Worm (Caenorhabditis elegans) whole organism, late embryonic: ENCODE data around the gene sprr-2.

ENCODE experiments used
- C08G9.2 ChIP-seq: sonication (generic microtip); optimal IDR thresholded peaks from 2 replicates; lab custom pipeline; 2016; ENCODE audit warnings: mild to moderate bottlenecking, missing genetic modification characterization, moderate library complexity, missing compliant biosample characterization
- F13H6.1 ChIP-seq: sonication (generic microtip); optimal IDR thresholded peaks from 2 replicates; lab custom pipeline; 2016; ENCODE audit warnings: missing genetic modification characterization, missing compliant biosample characterization
- K02D7.2 ChIP-seq: sonication (generic microtip); optimal IDR thresholded peaks from 2 replicates; lab custom pipeline; 2017; ENCODE audit warnings: mild to moderate bottlenecking, missing genetic modification characterization, missing compliant biosample characterization
- K09A11.1 ChIP-seq: sonication (generic microtip); optimal IDR thresholded peaks from 2 replicates; lab custom pipeline; 2017; ENCODE audit warnings: antibody characterized with exemption, mild to moderate bottlenecking, missing genetic modification characterization, missing compliant biosample characterization; ENCODE audit not compliant: insufficient read depth
- Y22D7AL.16 ChIP-seq: sonication (generic microtip); optimal IDR thresholded peaks from 2 replicates; lab custom pipeline; 2016; ENCODE audit warnings: missing genetic modification characterization, missing compliant biosample characterization
- ahr-1 ChIP-seq: sonication (generic microtip); optimal IDR thresholded peaks from 2 replicates; lab custom pipeline; 2016; ENCODE audit warnings: missing genetic modification characterization, missing compliant biosample characterization
- ceh-14 ChIP-seq: sonication (generic microtip); optimal IDR thresholded peaks from 2 replicates; lab custom pipeline; 2016; ENCODE audit warnings: missing genotype, missing genetic modification characterization, missing compliant biosample characterization
- ceh-18 ChIP-seq: sonication (generic microtip); optimal IDR thresholded peaks from 2 replicates; lab custom pipeline; 2016; ENCODE audit warnings: missing genetic modification characterization, missing compliant biosample characterization
- ceh-2 ChIP-seq: sonication (generic microtip); optimal IDR thresholded peaks from 2 replicates; lab custom pipeline; 2016; ENCODE audit warnings: missing genotype, missing genetic modification characterization, missing compliant biosample characterization
- ceh-22 ChIP-seq: sonication (generic microtip); optimal IDR thresholded peaks from 2 replicates; lab custom pipeline; 2017; ENCODE audit warnings: missing biosample characterization, missing genetic modification characterization
- ceh-24 ChIP-seq: sonication (generic microtip); optimal IDR thresholded peaks from 2 replicates; lab custom pipeline; 2016; ENCODE audit warnings: mild to moderate bottlenecking, missing genetic modification characterization, missing compliant biosample characterization
- ceh-31 ChIP-seq: sonication (generic microtip); optimal IDR thresholded peaks from 2 replicates; lab custom pipeline; 2016; ENCODE audit warnings: missing genetic modification characterization, missing compliant biosample characterization
- ceh-34 ChIP-seq: sonication (generic microtip); optimal IDR thresholded peaks from 2 replicates; lab custom pipeline; 2016; ENCODE audit warnings: mild to moderate bottlenecking, missing genetic modification characterization, missing compliant biosample characterization
- ceh-45 ChIP-seq: fragments of 200-800 bp; sonication (Bioruptor generic); IDR thresholded peaks from 2 replicates; pipeline ENCODE4 v1.3.6; 2022; ENCODE audit warnings: missing genetic modification reagents, missing genetic modification characterization, missing compliant biosample characterization
- ceh-6 ChIP-seq: fragments of 200-800 bp; sonication (Bioruptor generic); optimal IDR thresholded peaks from 2 replicates; lab custom pipeline; 2018; ENCODE audit warnings: mild to moderate bottlenecking, missing genetic modification characterization, missing compliant biosample characterization
- che-1 ChIP-seq: sonication (generic microtip); optimal IDR thresholded peaks from 2 replicates; lab custom pipeline; 2016; ENCODE audit warnings: mild to moderate bottlenecking, missing genetic modification characterization, missing compliant biosample characterization
- dmd-4 ChIP-seq: sonication (generic microtip); optimal IDR thresholded peaks from 2 replicates; lab custom pipeline; 2016; ENCODE audit warnings: borderline replicate concordance, missing genetic modification characterization, missing compliant biosample characterization
- dve-1 ChIP-seq: sonication (generic microtip); optimal IDR thresholded peaks from 2 replicates; lab custom pipeline; 2017; ENCODE audit warnings: antibody characterized with exemption, mild to moderate bottlenecking, missing genetic modification characterization, missing compliant biosample characterization
- elt-2 ChIP-seq: sonication (generic microtip); optimal IDR thresholded peaks from 2 replicates; lab custom pipeline; 2016; ENCODE audit warnings: missing genetic modification reagents, missing genetic modification characterization, missing compliant biosample characterization
- fkh-6 ChIP-seq: sonication (generic microtip); optimal IDR thresholded peaks from 2 replicates; lab custom pipeline; 2016; ENCODE audit warnings: missing genetic modification characterization, missing compliant biosample characterization
- gmeb-2 ChIP-seq: sonication (generic microtip); optimal IDR thresholded peaks from 2 replicates; lab custom pipeline; 2016; ENCODE audit warnings: missing genetic modification characterization, inconsistent platforms, missing compliant biosample characterization
- hlh-13 ChIP-seq: fragments of 200-800 bp; sonication (Bioruptor generic); optimal IDR thresholded peaks from 2 replicates; lab custom pipeline; 2018; ENCODE audit warnings: mild to moderate bottlenecking, missing genetic modification characterization, missing compliant biosample characterization
- hlh-15 ChIP-seq: sonication (generic microtip); optimal IDR thresholded peaks from 2 replicates; lab custom pipeline; 2016; ENCODE audit warnings: missing genetic modification characterization, missing compliant biosample characterization
- hlh-30 ChIP-seq: sonication (generic microtip); optimal IDR thresholded peaks from 2 replicates; lab custom pipeline; 2017; ENCODE audit warnings: antibody characterized with exemption, missing genetic modification characterization, missing compliant biosample characterization; ENCODE audit not compliant: insufficient read depth
- hlh-8 ChIP-seq: sonication (generic microtip); optimal IDR thresholded peaks from 2 replicates; lab custom pipeline; 2016; ENCODE audit warnings: missing genotype, missing genetic modification characterization, missing compliant biosample characterization
- madf-2 ChIP-seq: sonication (generic microtip); optimal IDR thresholded peaks from 2 replicates; lab custom pipeline; 2017; ENCODE audit warnings: missing genetic modification characterization, missing compliant biosample characterization
- nhr-11 ChIP-seq: fragments of 150-350 bp; optimal IDR thresholded peaks from 2 replicates; lab custom pipeline; 2014; ENCODE audit warnings: missing biosample characterization, missing genetic modification characterization
- nhr-232 ChIP-seq: sonication (generic microtip); optimal IDR thresholded peaks from 2 replicates; lab custom pipeline; 2016; ENCODE audit warnings: missing genetic modification characterization, missing compliant biosample characterization
- npax-4 ChIP-seq: sonication (generic microtip); optimal IDR thresholded peaks from 2 replicates; lab custom pipeline; 2016; ENCODE audit warnings: missing genetic modification characterization, missing compliant biosample characterization
- odd-2 ChIP-seq: sonication (generic microtip); optimal IDR thresholded peaks from 2 replicates; lab custom pipeline; 2017; ENCODE audit warnings: antibody characterized with exemption, mild to moderate bottlenecking, missing genetic modification characterization, missing compliant biosample characterization
- pag-3 ChIP-seq: sonication (generic microtip); optimal IDR thresholded peaks from 2 replicates; lab custom pipeline; 2016; ENCODE audit warnings: missing compliant biosample characterization, missing genetic modification characterization, borderline replicate concordance
- pat-9 ChIP-seq: fragments of 200-800 bp; sonication (Bioruptor generic); optimal IDR thresholded peaks from 2 replicates; lab custom pipeline; 2018; ENCODE audit warnings: mild to moderate bottlenecking, missing genetic modification characterization, moderate library complexity, missing compliant biosample characterization
- pha-2 ChIP-seq: sonication (generic microtip); optimal IDR thresholded peaks from 2 replicates; lab custom pipeline; 2017; ENCODE audit warnings: mild to moderate bottlenecking, missing genetic modification characterization, missing compliant biosample characterization
- pqm-1 ChIP-seq: sonication (generic microtip); optimal IDR thresholded peaks from 2 replicates; lab custom pipeline; 2016; ENCODE audit warnings: missing genetic modification characterization, missing compliant biosample characterization
- pros-1 ChIP-seq: fragments of 150-350 bp; optimal IDR thresholded peaks from 2 replicates; lab custom pipeline; 2014; ENCODE audit warnings: missing biosample characterization, missing genetic modification reagents, missing genetic modification characterization
- ref-2 ChIP-seq: sonication (generic microtip); optimal IDR thresholded peaks from 2 replicates; lab custom pipeline; 2016; ENCODE audit warnings: missing genetic modification characterization, missing compliant biosample characterization
- rnt-1 ChIP-seq: sonication (generic microtip); optimal IDR thresholded peaks from 2 replicates; lab custom pipeline; 2016; ENCODE audit warnings: missing genetic modification characterization, missing compliant biosample characterization
- sdc-2 ChIP-seq: sonication (generic microtip); optimal IDR thresholded peaks from 2 replicates; lab custom pipeline; 2016; ENCODE audit warnings: missing genotype, missing genetic modification characterization, missing compliant biosample characterization
- sox-2 ChIP-seq: fragments of 200-800 bp; sonication (Bioruptor generic); IDR thresholded peaks from 2 replicates; pipeline ENCODE4 v1.3.6; 2022; ENCODE audit warnings: missing genetic modification reagents, missing genetic modification characterization, missing compliant biosample characterization
- sox-4 ChIP-seq: sonication (generic microtip); optimal IDR thresholded peaks from 2 replicates; lab custom pipeline; 2017; ENCODE audit warnings: mild to moderate bottlenecking, missing genetic modification characterization, inconsistent platforms, missing compliant biosample characterization
- syd-9 ChIP-seq: sonication (generic microtip); optimal IDR thresholded peaks from 2 replicates; lab custom pipeline; 2016; ENCODE audit warnings: mild to moderate bottlenecking, missing genetic modification characterization, moderate library complexity, missing compliant biosample characterization
- tbx-2 ChIP-seq: sonication (generic microtip); optimal IDR thresholded peaks from 2 replicates; lab custom pipeline; 2016; ENCODE audit warnings: missing genetic modification characterization, missing compliant biosample characterization
- unc-42 ChIP-seq: sonication (generic microtip); optimal IDR thresholded peaks from 2 replicates; lab custom pipeline; 2016; ENCODE audit warnings: missing genotype, missing genetic modification characterization, missing compliant biosample characterization
- unc-55 ChIP-seq: sonication (generic microtip); optimal IDR thresholded peaks from 2 replicates; lab custom pipeline; 2017; ENCODE audit warnings: missing biosample characterization, missing genetic modification reagents, missing genetic modification characterization
- unc-86 ChIP-seq: sonication (generic microtip); optimal IDR thresholded peaks from 2 replicates; lab custom pipeline; 2016; ENCODE audit warnings: missing genetic modification characterization, missing compliant biosample characterization
- zip-5 ChIP-seq: sonication (generic microtip); optimal IDR thresholded peaks from 2 replicates; lab custom pipeline; 2016; ENCODE audit warnings: missing genetic modification characterization, missing compliant biosample characterization
- ztf-16 ChIP-seq: sonication (generic microtip); optimal IDR thresholded peaks from 2 replicates; lab custom pipeline; 2017; ENCODE audit warnings: missing genetic modification characterization, missing compliant biosample characterization

Gene sprr-2

DNA sequence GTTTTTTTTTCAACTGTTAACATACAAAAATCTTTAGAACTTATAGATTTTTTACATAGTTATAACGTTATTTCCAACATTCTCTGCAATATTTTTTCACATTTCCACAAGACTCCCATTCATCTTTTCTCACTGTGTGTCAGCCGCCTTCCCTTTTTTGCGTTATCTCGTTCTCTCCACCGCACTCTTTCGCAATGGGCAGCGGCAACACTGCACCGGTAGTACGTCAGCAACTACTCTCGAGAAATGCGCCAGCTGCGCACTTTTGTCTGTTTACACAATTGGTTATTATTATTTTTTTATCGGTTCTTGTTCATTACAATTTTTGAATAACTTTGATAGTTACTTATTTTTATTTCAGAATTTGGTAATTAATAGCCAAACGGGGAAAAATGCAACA, 46.3 kb upstream of the sprr-2 start, which contains the start of gene C05G5.2 (continued):
- TF ChIP-seq Y22D7AL.16 (tag; lab: Kevin White, UChicago) (no peak), pros-1 (no peak), unc-42 (tag; lab: Kevin White, UChicago) (peak; percentile 70), nhr-11 (tag; lab: Kevin White, UChicago) (no peak), pqm-1 (tag; lab: Kevin White, UChicago) (peak; percentile 13), hlh-15 (tag; lab: Kevin White, UChicago) (no peak), sox-2 (GFP tag; lab: Robert Waterston, UW) (no peak), ceh-2 (no peak), K09A11.1 (no peak), hlh-8 (tag; lab: Kevin White, UChicago) (no peak), dmd-4 (tag; lab: Kevin White, UChicago) (no peak), ceh-34 (no peak), ceh-45 (GFP tag; lab: Robert Waterston, UW) (peak; percentile 57; the same call in 1 of the 2 replicates), zip-5 (no peak), nhr-232 (tag; lab: Kevin White, UChicago) (no peak), ceh-18 (tag; lab: Kevin White, UChicago) (peak; percentile 73), elt-2 (peak; percentile 89), che-1 (tag; lab: Kevin White, UChicago) (no peak), ceh-24 (tag; lab: Kevin White, UChicago) (no peak), gmeb-2 (no peak), sox-4 (tag; lab: Kevin White, UChicago) (no peak), npax-4 (tag; lab: Kevin White, UChicago) (no peak), ceh-14 (tag; lab: Kevin White, UChicago) (peak; percentile 65), hlh-30 (tag; lab: Kevin White, UChicago) (no peak), sdc-2 (peak; percentile 68), C08G9.2 (peak; percentile 32), K02D7.2 (tag; lab: Kevin White, UChicago) (no peak), pha-2 (tag; lab: Kevin White, UChicago) (peak; percentile 11), pag-3 (tag; lab: Kevin White, UChicago) (no peak), madf-2 (tag; lab: Kevin White, UChicago) (no peak), ceh-31 (peak; percentile 59), unc-86 (peak; percentile 18), tbx-2 (peak; percentile 77), pat-9 (peak; percentile 6), ztf-16 (tag; lab: Kevin White, UChicago) (no peak), odd-2 (tag; lab: Kevin White, UChicago) (no peak), syd-9 (tag; lab: Kevin White, UChicago) (no peak)

DNA sequence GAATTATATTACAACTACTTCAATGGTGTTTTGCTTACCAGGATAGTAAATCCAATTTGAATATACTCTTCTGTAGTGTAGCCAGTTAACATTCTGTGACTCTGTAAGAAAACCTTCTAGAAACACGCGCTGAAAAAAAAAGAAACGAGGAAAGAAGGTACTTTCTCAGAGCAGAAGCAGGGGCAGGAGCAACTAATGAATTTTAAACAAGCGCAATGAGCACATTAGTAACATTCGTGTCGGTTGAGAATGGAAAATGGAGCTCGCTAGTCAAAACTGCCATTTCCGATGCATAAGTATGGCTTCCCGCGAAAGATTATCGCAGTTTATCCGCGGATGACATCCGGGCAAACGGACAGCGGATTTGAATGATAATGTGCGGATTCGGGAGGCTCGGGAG, 41.3 kb upstream of the sprr-2 start, which contains the start of gene C05G5.3:
Gene C05G5.3, minus strand, starts transcription at position 101 of the 400 bp plus-strand sequence.
- no peak for TF ChIP-seq ceh-34

DNA sequence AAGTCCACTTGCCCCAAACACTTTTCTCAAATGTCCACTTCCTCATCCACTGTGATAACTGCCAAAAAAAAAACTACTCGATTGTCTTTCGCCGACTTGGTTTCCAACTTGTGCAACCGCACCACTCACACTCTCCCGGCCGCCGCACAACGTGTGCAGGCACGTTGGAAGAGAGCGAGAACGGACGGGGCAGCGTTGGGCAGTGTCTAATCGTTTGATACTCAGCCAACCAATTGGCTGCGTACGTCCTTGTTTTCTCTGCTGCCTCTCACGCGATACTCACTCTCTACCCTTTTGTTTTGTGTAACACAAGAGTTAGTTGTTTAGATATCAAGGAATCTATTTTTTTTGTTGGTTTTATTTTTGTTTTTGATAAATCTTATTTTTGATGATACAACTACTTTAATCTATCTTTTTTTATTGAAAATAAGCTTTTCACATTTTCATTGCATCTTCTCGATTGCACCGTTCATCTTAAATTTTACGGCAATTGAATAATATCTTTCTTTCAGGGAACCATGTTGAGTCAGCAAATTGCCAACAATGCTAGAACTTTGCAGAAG, 39.6 kb upstream of the sprr-2 start, which contains the start of gene sucl-1:
Gene sucl-1, plus strand, starts transcription at position 513 of the 563 bp plus-strand sequence.
- TF ChIP-seq syd-9 (tag; lab: Kevin White, UChicago) (peak; percentile 76), ahr-1 (tag; lab: Kevin White, UChicago) (no peak), hlh-13 (GFP tag; lab: Kevin White, UChicago) (no peak), dve-1 (peak; percentile 10), npax-4 (tag; lab: Kevin White, UChicago) (no peak), hlh-30 (tag; lab: Kevin White, UChicago) (peak; percentile 45), unc-55 (GFP tag; lab: Kevin White, UChicago) (peak; percentile 49), K09A11.1 (peak; percentile 5), ceh-31 (peak; percentile 92), pha-2 (tag; lab: Kevin White, UChicago) (peak; percentile 11), fkh-6 (peak; percentile 10), ref-2 (peak; percentile 45), ceh-14 (tag; lab: Kevin White, UChicago) (peak; percentile 65), sox-4 (tag; lab: Kevin White, UChicago) (no peak), F13H6.1 (peak; percentile 49), elt-2 (peak; percentile 64), ceh-18 (tag; lab: Kevin White, UChicago) (peak; percentile 88), unc-42 (tag; lab: Kevin White, UChicago) (peak; percentile 73), ceh-2 (no peak), ceh-22 (tag; lab: Kevin White, UChicago) (peak; percentile 32), sdc-2 (peak; percentile 77), rnt-1 (peak; percentile 73), pat-9 (peak; percentile 58), unc-86 (no peak), ceh-6 (GFP tag; lab: Kevin White, UChicago) (peak; percentile 32), tbx-2 (peak; percentile 74)
